Worm (Caenorhabditis elegans): ENCODE data around the gene rps-29.
A peak's percentile ranks its signal among the peaks of the same experiment; 100 is the strongest.

Gene rps-29

DNA sequence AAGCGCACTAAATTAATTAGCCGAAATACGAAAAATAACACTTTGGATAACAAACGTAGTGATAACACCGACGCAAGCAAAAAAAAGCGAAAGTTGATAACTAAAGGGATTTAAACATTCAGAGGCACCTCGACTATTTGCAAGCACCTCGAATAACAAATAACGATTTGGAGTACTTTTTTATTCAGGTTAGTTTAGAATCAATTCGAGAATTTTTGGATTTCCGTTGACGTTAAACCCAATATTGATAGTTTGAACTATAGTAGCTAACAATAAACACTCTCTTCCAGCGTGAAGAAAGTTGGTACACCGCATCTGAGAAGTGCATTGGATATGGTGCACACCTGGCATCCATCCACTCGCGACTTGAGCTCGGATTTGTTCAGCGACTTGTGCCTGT, 31.2 kb downstream of the rps-29 start:
- no peak for TF ChIP-seq aly-2 (tag; optimal IDR thresholded peaks at IDR 0.05)
- TF ChIP-seq nhr-11 (tag; optimal IDR thresholded peaks at IDR 0.05), result no peak
- TF ChIP-seq egl-27 (tag; optimal IDR thresholded peaks at IDR 0.05), result no peak
- no peak for TF ChIP-seq ztf-11 (tag; optimal IDR thresholded peaks at IDR 0.05)
- no peak for TF ChIP-seq nhr-77 (tag; optimal IDR thresholded peaks at IDR 0.05)
- no peak for TF ChIP-seq unc-39 (tag; optimal IDR thresholded peaks at IDR 0.05)
- no peak for TF ChIP-seq snpc-4 (tag; optimal IDR thresholded peaks at IDR 0.05)
- no peak for TF ChIP-seq sma-9 (GFP tag; optimal IDR thresholded peaks at IDR 0.05)
- no peak for TF ChIP-seq sma-9 (tag; optimal IDR thresholded peaks at IDR 0.05)
- TF ChIP-seq peb-1 (tag; optimal IDR thresholded peaks at IDR 0.05), result no peak
- TF ChIP-seq crh-2 (tag; optimal IDR thresholded peaks at IDR 0.05), result no peak
- TF ChIP-seq lsy-2 (tag; optimal IDR thresholded peaks at IDR 0.05), result no peak
- no peak for TF ChIP-seq mbf-1 (tag; optimal IDR thresholded peaks at IDR 0.05)
- no peak for TF ChIP-seq sem-4 (tag; optimal IDR thresholded peaks at IDR 0.05)
- TF ChIP-seq elt-3 (tag; optimal IDR thresholded peaks at IDR 0.05), result no peak
- TF ChIP-seq lin-39 (tag; optimal IDR thresholded peaks at IDR 0.05), result no peak
- TF ChIP-seq nhr-6 (tag; optimal IDR thresholded peaks at IDR 0.05), result no peak
- TF ChIP-seq ceh-16 (tag; optimal IDR thresholded peaks at IDR 0.05), result no peak
- no peak for TF ChIP-seq nhr-129 (tag; optimal IDR thresholded peaks at IDR 0.05)
- no peak for TF ChIP-seq unc-55 (GFP tag; optimal IDR thresholded peaks at IDR 0.05)
- TF ChIP-seq dmd-4 (tag; optimal IDR thresholded peaks at IDR 0.05), result no peak

DNA sequence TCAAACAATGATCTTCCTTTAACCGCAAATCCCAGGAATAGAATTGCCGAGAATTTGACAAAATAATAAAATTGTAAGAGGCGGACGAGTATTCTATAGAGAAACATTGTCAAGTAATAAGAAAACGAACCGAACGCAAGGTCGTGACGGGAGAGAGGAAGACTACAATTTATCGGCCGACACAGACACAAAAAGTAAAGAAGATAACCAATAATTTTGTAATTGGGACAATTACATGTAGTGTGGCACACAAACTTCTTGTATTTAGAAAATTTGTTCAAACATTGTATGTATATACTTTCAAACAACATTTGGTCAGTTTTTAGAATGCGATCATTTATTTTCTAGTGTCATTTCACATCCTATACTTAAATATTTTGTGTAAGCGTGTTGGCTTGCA, 37.9 kb downstream of the rps-29 start, which contains the start of gene ceeh-1:
ceeh-1 (minus strand) TSS at position 317 of the 400 bp plus-strand sequence.
- no peak for TF ChIP-seq nhr-10 (tag; optimal IDR thresholded peaks at IDR 0.05)
- TF ChIP-seq nhr-21 (tag; optimal IDR thresholded peaks at IDR 0.05), result no peak
- TF ChIP-seq fos-1 (tag; optimal IDR thresholded peaks at IDR 0.05), result peak; percentile 32

DNA sequence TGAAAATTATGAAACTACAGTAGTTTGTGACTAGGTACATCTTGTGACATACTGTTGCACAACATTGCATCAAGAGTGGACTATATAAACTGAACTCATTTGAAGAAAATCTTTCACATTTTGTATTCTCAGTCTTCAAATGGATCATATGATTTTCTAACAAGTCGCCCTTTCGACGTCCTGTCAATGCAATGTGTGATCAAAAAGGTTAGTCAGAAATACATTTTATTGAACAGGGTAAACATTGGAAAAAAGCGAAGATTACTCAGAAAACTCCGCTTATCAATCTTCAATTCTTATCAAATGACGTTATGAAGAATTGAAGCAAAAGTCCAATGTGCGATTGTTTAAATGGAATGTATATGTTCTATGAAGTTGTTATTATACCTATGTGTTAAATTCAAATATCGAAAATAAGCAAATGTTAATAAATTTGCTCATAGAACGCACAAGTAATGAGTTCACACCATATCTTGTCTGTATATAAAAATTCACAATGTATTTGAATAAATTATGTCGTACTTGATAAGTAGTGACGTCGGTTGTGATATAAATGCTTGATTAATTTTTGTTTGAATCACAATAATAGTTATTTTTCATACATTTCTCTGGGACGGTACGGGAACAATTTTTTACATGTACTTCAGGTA, 38.9 kb downstream of the rps-29 start, which contains the start of gene zip-2:
zip-2 (plus strand) TSS at position 128 of the 650 bp plus-strand sequence.
- TF ChIP-seq mab-5 (tag; optimal IDR thresholded peaks at IDR 0.05) (no peak), ceh-16 (tag; optimal IDR thresholded peaks at IDR 0.05) (no peak), aly-2 (tag; optimal IDR thresholded peaks at IDR 0.05) (no peak), elt-1 (tag; optimal IDR thresholded peaks at IDR 0.05) (no peak), C34F6.9 (tag; optimal IDR thresholded peaks at IDR 0.05) (peak; percentile 18), lsy-2 (tag; optimal IDR thresholded peaks at IDR 0.05) (no peak), ZK546.5 (tag; optimal IDR thresholded peaks at IDR 0.05) (no peak), nhr-23 (tag; optimal IDR thresholded peaks at IDR 0.05) (no peak), sma-9 (GFP tag; optimal IDR thresholded peaks at IDR 0.05) (peak; percentile 60), sma-9 (tag; optimal IDR thresholded peaks at IDR 0.05) (no peak), sma-3 (GFP tag; optimal IDR thresholded peaks at IDR 0.05) (peak; percentile 11), nhr-21 (tag; optimal IDR thresholded peaks at IDR 0.05) (peak; percentile 45), Y55F3AM.14 (GFP tag; optimal IDR thresholded peaks at IDR 0.05) (no peak), dmd-4 (tag; optimal IDR thresholded peaks at IDR 0.05) (no peak), ztf-11 (tag; optimal IDR thresholded peaks at IDR 0.05) (no peak), nhr-129 (tag; optimal IDR thresholded peaks at IDR 0.05) (peak; percentile 88), nhr-25 (tag; optimal IDR thresholded peaks at IDR 0.05) (peak; percentile 16), ceh-82 (tag; optimal IDR thresholded peaks at IDR 0.05) (no peak), crh-2 (tag; optimal IDR thresholded peaks at IDR 0.05) (peak; percentile 76), nhr-10 (tag; optimal IDR thresholded peaks at IDR 0.05) (no peak), fos-1 (tag; optimal IDR thresholded peaks at IDR 0.05) (peak; percentile 95), lin-13 (GFP tag; optimal IDR thresholded peaks at IDR 0.05) (peak; percentile 4), zag-1 (tag; optimal IDR thresholded peaks at IDR 0.05) (no peak), unc-62 (GFP tag; optimal IDR thresholded peaks at IDR 0.05) (no peak), ztf-4 (tag; optimal IDR thresholded peaks at IDR 0.05) (no peak), nhr-77 (tag; optimal IDR thresholded peaks at IDR 0.05) (no peak), snpc-4 (tag; optimal IDR thresholded peaks at IDR 0.05) (no peak), unc-39 (tag; optimal IDR thresholded peaks at IDR 0.05) (no peak), mbf-1 (tag; optimal IDR thresholded peaks at IDR 0.05) (no peak), ama-1 (optimal IDR thresholded peaks at IDR 0.05) (peak; percentile 2), alr-1 (tag; optimal IDR thresholded peaks at IDR 0.05) (no peak), gmeb-1 (tag; optimal IDR thresholded peaks at IDR 0.05) (peak; percentile 49), ztf-1 (GFP tag; conservative IDR thresholded peaks at IDR 0.05) (no peak), R02D3.7 (tag; optimal IDR thresholded peaks at IDR 0.05) (no peak)
